Fruit fly (Drosophila melanogaster) whole organism, embryonic: ENCODE data around the gene CG31176.
A peak's percentile ranks its signal among the peaks of the same experiment; 100 is the strongest.

ENCODE experiments used
- Ada2b ChIP-seq: fragments of 200-800 bp; sonication (Bioruptor generic); IDR thresholded peaks from 2 replicates; pipeline ENCODE4 v1.3.6; 2022; ENCODE audit warnings: missing biosample characterization, missing genetic modification characterization
- Adf1 ChIP-seq: fragments of 200-800 bp; sonication (Bioruptor generic); IDR thresholded peaks from 2 replicates; pipeline ENCODE4 v1.3.6; 2022; ENCODE audit warnings: missing biosample characterization, missing genetic modification characterization
- Asciz ChIP-seq: fragments of 200-800 bp; sonication (Bioruptor generic); optimal IDR thresholded peaks from 2 replicates; lab custom pipeline; 2017; ENCODE audit warnings: missing biosample characterization, mild to moderate bottlenecking, missing genetic modification characterization, missing genetic modification reagents
- B-H2 ChIP-seq: fragments of 200-800 bp; sonication (Bioruptor generic); optimal IDR thresholded peaks from 2 replicates; lab custom pipeline; 2018; ENCODE audit warnings: missing biosample characterization, mild to moderate bottlenecking, missing genetic modification characterization
- CG10543 ChIP-seq: fragments of 200-800 bp; sonication (Bioruptor generic); optimal IDR thresholded peaks from 3 replicates; lab custom pipeline; 2017; ENCODE audit warnings: missing biosample characterization, mild to moderate bottlenecking, missing genetic modification characterization, moderate library complexity
- CG10959 ChIP-seq: fragments of 200-800 bp; sonication (Bioruptor generic); IDR thresholded peaks from 2 replicates; pipeline ENCODE4 v1.3.6; 2022; ENCODE audit warnings: missing biosample characterization, missing genetic modification characterization
- CG12071 ChIP-seq: fragments of 200-800 bp; sonication (Bioruptor generic); optimal IDR thresholded peaks from 3 replicates; lab custom pipeline; 2018; ENCODE audit warnings: missing biosample characterization, mild to moderate bottlenecking, missing genetic modification characterization
- CG12659 ChIP-seq: fragments of 200-800 bp; sonication (Bioruptor generic); optimal IDR thresholded peaks from 3 replicates; lab custom pipeline; 2017; ENCODE audit warnings: mild to moderate bottlenecking, missing biosample characterization, missing genetic modification reagents, missing genetic modification characterization
- CG12769 ChIP-seq: fragments of 200-800 bp; sonication (Bioruptor generic); optimal IDR thresholded peaks from 2 replicates; lab custom pipeline; 2019; ENCODE audit warnings: missing biosample characterization, mild to moderate bottlenecking, missing genetic modification characterization, moderate library complexity
- CG13296 ChIP-seq: fragments of 200-800 bp; sonication (Bioruptor generic); optimal IDR thresholded peaks from 3 replicates; lab custom pipeline; 2018; ENCODE audit warnings: missing biosample characterization, mild to moderate bottlenecking, missing genetic modification characterization
- CG15269 ChIP-seq: fragments of 200-800 bp; sonication (Bioruptor generic); optimal IDR thresholded peaks from 2 replicates; lab custom pipeline; 2018; ENCODE audit warnings: missing biosample characterization, mild to moderate bottlenecking, missing genetic modification characterization, moderate library complexity
- CG18262 ChIP-seq: fragments of 200-800 bp; optimal IDR thresholded peaks from 3 replicates; lab custom pipeline; 2019; ENCODE audit warnings: missing biosample characterization, mild to moderate bottlenecking, missing genetic modification characterization, moderate library complexity
- CG2712 ChIP-seq: fragments of 200-800 bp; optimal IDR thresholded peaks from 3 replicates; lab custom pipeline; 2019; ENCODE audit warnings: missing biosample characterization, mild to moderate bottlenecking, missing genetic modification characterization, moderate library complexity
- CG34224 ChIP-seq: fragments of 200-800 bp; sonication (Bioruptor generic); IDR thresholded peaks from 3 replicates; pipeline ENCODE4 v1.3.6; 2022; ENCODE audit warnings: missing biosample characterization, missing genetic modification characterization; ENCODE audit not compliant: partially characterized antibody
- CG6175 ChIP-seq: fragments of 200-800 bp; sonication (Bioruptor generic); IDR thresholded peaks from 3 replicates; pipeline ENCODE4 v1.3.6; 2022; ENCODE audit warnings: missing biosample characterization, missing genetic modification characterization
- CG7556 ChIP-seq: fragments of 200-800 bp; sonication (Bioruptor generic); optimal IDR thresholded peaks from 2 replicates; lab custom pipeline; 2017; ENCODE audit warnings: missing biosample characterization, mild to moderate bottlenecking, missing genetic modification characterization
- CG9437 ChIP-seq: fragments of 200-800 bp; sonication (Bioruptor generic); optimal IDR thresholded peaks from 2 replicates; lab custom pipeline; 2018; ENCODE audit warnings: missing biosample characterization, mild to moderate bottlenecking, missing genetic modification characterization
- CG9817 ChIP-seq: fragments of 200-800 bp; sonication (Bioruptor generic); optimal IDR thresholded peaks from 2 replicates; lab custom pipeline; 2018; ENCODE audit warnings: missing biosample characterization, mild to moderate bottlenecking, missing genetic modification characterization, moderate library complexity
- D19B ChIP-seq: fragments of 200-800 bp; sonication (Bioruptor generic); optimal IDR thresholded peaks from 2 replicates; lab custom pipeline; 2017; ENCODE audit warnings: missing biosample characterization, mild to moderate bottlenecking, missing genetic modification characterization
- Dfd ChIP-seq, 2 experiments: fragments of >200 bp; optimal IDR thresholded peaks; 2 replicates each; lab custom pipeline; 2017; ENCODE audit warnings: missing biosample characterization in 2 of 2, missing genetic modification characterization in 2 of 2
- Eip74EF ChIP-seq, 2 experiments: fragments of 200-800 bp in 1 of 2; fragments of >200 bp in 1 of 2; sonication (Bioruptor generic) in 1 of 2; optimal IDR thresholded peaks; 2 replicates each; lab custom pipeline; 2017 to 2019; ENCODE audit warnings: missing biosample characterization in 2 of 2, missing genetic modification characterization in 2 of 2, mild to moderate bottlenecking in 1 of 2, moderate library complexity in 1 of 2
- HLH3B ChIP-seq: fragments of 200-800 bp; sonication (Bioruptor generic); IDR thresholded peaks from 2 replicates; pipeline ENCODE4 v1.3.6; 2022; ENCODE audit warnings: missing biosample characterization, missing genetic modification characterization
- Hr78 ChIP-seq, 2 experiments: fragments of 200-800 bp in 1 of 2; fragments of >200 bp in 1 of 2; sonication (Bioruptor generic) in 1 of 2; optimal IDR thresholded peaks; 2 replicates each; lab custom pipeline; 2017 to 2019; ENCODE audit warnings: missing biosample characterization in 2 of 2, missing genetic modification characterization in 2 of 2, mild to moderate bottlenecking in 1 of 2, moderate library complexity in 1 of 2
- NFAT ChIP-seq: fragments of 200-800 bp; sonication (Bioruptor generic); IDR thresholded peaks from 2 replicates; pipeline ENCODE4 v1.3.6; 2022; ENCODE audit warnings: missing biosample characterization, missing genetic modification characterization
- Ssrp ChIP-seq: fragments of 200-800 bp; sonication (Bioruptor generic); optimal IDR thresholded peaks from 2 replicates; lab custom pipeline; 2018; ENCODE audit warnings: missing biosample characterization, mild to moderate bottlenecking, missing genetic modification characterization, moderate library complexity
- ac ChIP-seq: fragments of 200-800 bp; sonication (Bioruptor generic); optimal IDR thresholded peaks from 3 replicates; lab custom pipeline; 2017; ENCODE audit warnings: missing biosample characterization, mild to moderate bottlenecking, missing genetic modification characterization
- danr ChIP-seq: fragments of 200-800 bp; sonication (Bioruptor generic); IDR thresholded peaks from 2 replicates; pipeline ENCODE4 v1.3.6; 2022; ENCODE audit warnings: missing biosample characterization, missing genetic modification characterization
- dmrt11E ChIP-seq: fragments of 200-800 bp; sonication (Bioruptor generic); optimal IDR thresholded peaks from 3 replicates; lab custom pipeline; 2018; ENCODE audit warnings: missing biosample characterization, mild to moderate bottlenecking, missing genetic modification characterization, moderate library complexity
- ems ChIP-seq: fragments of 200-800 bp; sonication (Bioruptor generic); optimal IDR thresholded peaks from 3 replicates; lab custom pipeline; 2016; ENCODE audit warnings: missing biosample characterization, missing genetic modification characterization
- ewg ChIP-seq: fragments of 200-800 bp; sonication (Bioruptor generic); optimal IDR thresholded peaks from 3 replicates; lab custom pipeline; 2017; ENCODE audit warnings: mild to moderate bottlenecking, missing biosample characterization, missing genetic modification reagents, missing genetic modification characterization
- fd64A ChIP-seq: fragments of 200-800 bp; sonication (Bioruptor generic); optimal IDR thresholded peaks from 3 replicates; lab custom pipeline; 2018; ENCODE audit warnings: missing biosample characterization, mild to moderate bottlenecking, missing genetic modification characterization
- grau ChIP-seq: fragments of 200-800 bp; optimal IDR thresholded peaks from 3 replicates; lab custom pipeline; 2019; ENCODE audit warnings: missing biosample characterization, mild to moderate bottlenecking, missing genetic modification characterization, moderate library complexity
- h ChIP-seq: fragments of >200 bp; optimal IDR thresholded peaks from 2 replicates; lab custom pipeline; 2017
- insv ChIP-seq, 2 experiments: fragments of 200-800 bp; sonication (Bioruptor generic); optimal IDR thresholded peaks; 3 replicates each; lab custom pipeline; 2016 to 2018; ENCODE audit warnings: missing biosample characterization in 2 of 2, missing genetic modification characterization in 2 of 2
- inv ChIP-seq: fragments of 200-800 bp; sonication (Bioruptor generic); IDR thresholded peaks from 2 replicates; pipeline ENCODE4 v1.3.6; 2022; ENCODE audit warnings: missing biosample characterization, missing genetic modification characterization; ENCODE audit not compliant: partially characterized antibody
- pb ChIP-seq: fragments of 200-800 bp; sonication (Bioruptor generic); optimal IDR thresholded peaks from 3 replicates; lab custom pipeline; 2016; ENCODE audit warnings: missing biosample characterization, missing genetic modification characterization
- ranshi ChIP-seq: fragments of 200-800 bp; sonication (Bioruptor generic); IDR thresholded peaks from 2 replicates; pipeline ENCODE4 v1.3.6; 2022; ENCODE audit warnings: missing biosample characterization, missing genetic modification characterization
- run ChIP-seq: fragments of 200-800 bp; sonication (Bioruptor generic); optimal IDR thresholded peaks from 3 replicates; lab custom pipeline; 2018; ENCODE audit warnings: missing biosample characterization, mild to moderate bottlenecking, missing genetic modification characterization
- sd ChIP-seq: fragments of 200-800 bp; sonication (Bioruptor generic); optimal IDR thresholded peaks from 3 replicates; lab custom pipeline; 2018; ENCODE audit warnings: missing biosample characterization, mild to moderate bottlenecking, missing genetic modification characterization, moderate library complexity
- sens ChIP-seq: fragments of 200-800 bp; sonication (Bioruptor generic); peaks from one replicate; lab custom pipeline; 2016; ENCODE audit warnings: missing biosample characterization, missing genetic modification characterization
- stwl ChIP-seq: fragments of 200-800 bp; sonication (Bioruptor generic); optimal IDR thresholded peaks from 3 replicates; lab custom pipeline; 2018; ENCODE audit warnings: missing biosample characterization, mild to moderate bottlenecking, missing genetic modification characterization, moderate library complexity
- trem ChIP-seq: fragments of 200-800 bp; optimal IDR thresholded peaks from 3 replicates; lab custom pipeline; 2019; ENCODE audit warnings: missing biosample characterization, mild to moderate bottlenecking, missing genetic modification characterization, moderate library complexity
- twi ChIP-seq: fragments of 200-800 bp; optimal IDR thresholded peaks from 2 replicates; lab custom pipeline; 2019; ENCODE audit warnings: missing biosample characterization, mild to moderate bottlenecking, missing genetic modification characterization, moderate library complexity
- vfl ChIP-seq: fragments of 200-800 bp; sonication (Bioruptor generic); optimal IDR thresholded peaks from 2 replicates; lab custom pipeline; 2016; ENCODE audit warnings: missing biosample characterization, missing genetic modification characterization
- vnd ChIP-seq: fragments of 200-800 bp; sonication (Bioruptor generic); IDR thresholded peaks from 3 replicates; pipeline ENCODE4 v1.3.6; 2022; ENCODE audit warnings: missing biosample characterization, missing genetic modification characterization; ENCODE audit not compliant: partially characterized antibody
- vvl ChIP-seq: fragments of 200-800 bp; sonication (Bioruptor generic); IDR thresholded peaks from 2 replicates; pipeline ENCODE4 v1.3.6; 2022; ENCODE audit warnings: missing biosample characterization, missing genetic modification characterization

CG31176 gene

dm6 chr3R:21626103-21626897 lies 93.2 kb downstream of the CG31176 start (continued):
- TF ChIP-seq insv (GFP tag; optimal IDR thresholded peaks at IDR 0.05; lab: Kevin White, UChicago) (peak in 1 of 2 experiments; percentile 9), B-H2 (GFP tag; lab: Kevin White, UChicago) (peak; percentile 25), CG12659 (GFP tag; lab: Kevin White, UChicago) (peak; percentile 21), CG12769 (tag; lab: Kevin White, UChicago) (peak; percentile 47), Adf1 (GFP tag; lab: Robert Waterston, UW) (peak; percentile 51; the same call in 1 of the 2 replicates), Dfd (GFP tag; optimal IDR thresholded peaks at IDR 0.05; lab: Kevin White, UChicago) (peak in 1 of 2 experiments; percentile 53), vvl (GFP tag; lab: Robert Waterston, UW) (peak; percentile 33; the same call in 1 of the 2 replicates), Hr78 (GFP tag; optimal IDR thresholded peaks at IDR 0.05; lab: Kevin White, UChicago) (peak in 1 of 2 experiments; percentile 8), CG15269 (peak; percentile 2), HLH3B (GFP tag; lab: Robert Waterston, UW) (no peak), fd64A (GFP tag; lab: Kevin White, UChicago) (no peak), trem (peak; percentile 50)

- TF ChIP-seq vfl (GFP tag; lab: Kevin White, UChicago) (no peak), CG18262 (tag; lab: Kevin White, UChicago) (no peak), D19B (no peak), Ssrp (tag; lab: Kevin White, UChicago) (no peak), ewg (no peak), vnd (GFP tag; lab: Robert Waterston, UW) (no peak), sd (peak; percentile 88), ems (GFP tag; lab: Kevin White, UChicago) (no peak), Eip74EF (GFP tag; optimal IDR thresholded peaks at IDR 0.05; lab: Kevin White, UChicago) (no peak), grau (tag; lab: Kevin White, UChicago) (no peak), CG6175 (GFP tag; lab: Robert Waterston, UW) (peak; percentile 81; the same call in 2 of the 3 replicates), CG12071 (GFP tag; lab: Kevin White, UChicago) (no peak), twi (tag; lab: Kevin White, UChicago) (no peak), Asciz (no peak), insv (GFP tag; optimal IDR thresholded peaks at IDR 0.05; lab: Kevin White, UChicago) (no peak), inv (GFP tag; lab: Robert Waterston, UW) (no peak), CG10959 (GFP tag; lab: Robert Waterston, UW) (no peak), stwl (tag; lab: Kevin White, UChicago) (no peak), ranshi (GFP tag; lab: Robert Waterston, UW) (no peak), CG2712 (no peak), pb (no peak), sens (GFP tag; lab: Kevin White, UChicago) (peak; percentile 39), CG7556 (no peak), h (lab: Kevin White, UChicago) (no peak), NFAT (no peak), danr (GFP tag; lab: Robert Waterston, UW) (no peak), ac (GFP tag; lab: Kevin White, UChicago) (no peak), Hr78 (GFP tag; optimal IDR thresholded peaks at IDR 0.05; lab: Kevin White, UChicago) (peak in 1 of 2 experiments; percentile 38), Ada2b (no peak), dmrt11E (no peak), CG10543 (GFP tag; lab: Kevin White, UChicago) (peak; percentile 80), CG9817 (no peak), CG34224 (GFP tag; lab: Robert Waterston, UW) (no peak), CG12659 (GFP tag; lab: Kevin White, UChicago) (no peak), CG13296 (GFP tag; lab: Kevin White, UChicago) (no peak), run (tag; lab: Kevin White, UChicago) (no peak), CG9437 (GFP tag; lab: Kevin White, UChicago) (no peak)
These were observed 95.0 kb downstream of the CG31176 start for dm6 chr3R:21624352-21624954.
